Fruit fly (Drosophila melanogaster): Measurements from ENCODE around the gene CG11601.

The CG11601 gene

DNA sequence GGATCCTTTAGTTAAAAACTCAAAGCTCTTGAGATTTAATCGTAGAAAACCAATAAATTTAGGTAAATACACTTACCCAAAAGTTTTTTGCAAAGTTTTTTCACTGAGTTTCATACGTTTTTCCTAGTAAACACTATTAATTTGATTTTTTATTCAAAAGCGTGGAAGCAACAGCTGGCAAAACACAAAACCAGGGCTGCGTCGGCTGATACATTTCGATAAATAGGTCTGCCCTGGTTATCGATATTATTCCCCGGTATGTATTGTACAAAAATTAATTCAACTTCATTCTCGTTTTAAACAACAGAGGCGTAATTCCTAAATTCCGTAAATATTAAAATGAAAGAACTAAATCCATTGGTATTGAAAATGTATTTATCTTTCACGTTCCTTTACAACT, 11.5 kb downstream of the CG11601 start, which contains the start of gene Dus1 (continued):
- TF ChIP-seq CG17361 (GFP tag; IDR thresholded peaks at IDR 0.05) (0 out of 3 replicates have a peak, but pooled peaks have one; percentile 15), Dll (GFP tag; IDR thresholded peaks at IDR 0.05; ENCODE audit: partially characterized antibody) (peak; percentile 74), TFAM (GFP tag; optimal IDR thresholded peaks at IDR 0.05) (no peak), nerfin-2 (GFP tag; IDR thresholded peaks at IDR 0.05; ENCODE audit: partially characterized antibody) (peak; percentile 65; the same call in 1 of the 2 replicates), MESR4 (GFP tag; optimal IDR thresholded peaks at IDR 0.05) (peak; percentile 66), bbx (GFP tag; IDR thresholded peaks at IDR 0.05; ENCODE audit: partially characterized antibody) (peak; percentile 77), E2f2 (GFP tag; IDR thresholded peaks at IDR 0.05) (peak; percentile 75), Sry-δ (GFP tag; optimal IDR thresholded peaks at IDR 0.05) (peak; percentile 60), CG14710 (tag; optimal IDR thresholded peaks at IDR 0.05) (peak; percentile 54), crp (GFP tag; optimal IDR thresholded peaks at IDR 0.05) (peak; percentile 35 to 90), scrt (GFP tag; optimal IDR thresholded peaks at IDR 0.05) (peak; percentile 94), sna (GFP tag; IDR thresholded peaks at IDR 0.05; ENCODE audit: partially characterized antibody) (0 out of 2 replicates have a peak, but pooled peaks have one; percentile 55), CG7928 (GFP tag; optimal IDR thresholded peaks at IDR 0.05) (peak; percentile 97), hbn (GFP tag; IDR thresholded peaks at IDR 0.05; ENCODE audit: partially characterized antibody) (peak; percentile 72), Sin3A (optimal IDR thresholded peaks at IDR 0.05) (peak; percentile 9), gfzf (GFP tag; optimal IDR thresholded peaks at IDR 0.05) (peak; percentile 3), CG4707 (GFP tag; optimal IDR thresholded peaks at IDR 0.05) (no peak), B-H2 (GFP tag; optimal IDR thresholded peaks at IDR 0.05) (peak; percentile 3), CG1603 (tag; optimal IDR thresholded peaks at IDR 0.05) (peak; percentile 59), Dp (GFP tag; optimal IDR thresholded peaks at IDR 0.05) (peak; percentile 73), inv (GFP tag; IDR thresholded peaks at IDR 0.05; ENCODE audit: partially characterized antibody) (peak; percentile 52), Scr (GFP tag; IDR thresholded peaks at IDR 0.05; ENCODE audit: partially characterized antibody) (peak; percentile 70), CG7271 (tag; optimal IDR thresholded peaks at IDR 0.05) (peak; percentile 25), row (GFP tag; IDR thresholded peaks at IDR 0.05) (peak; percentile 47), MTF-1 (GFP tag; optimal IDR thresholded peaks at IDR 0.05; ENCODE audit: borderline replicate concordance) (no peak), YL-1 (GFP tag; optimal IDR thresholded peaks at IDR 0.05) (peak; percentile 89), HHEX (GFP tag; optimal IDR thresholded peaks at IDR 0.05) (no peak), pnt (GFP tag; optimal IDR thresholded peaks at IDR 0.05) (no peak), nmo (GFP tag; optimal IDR thresholded peaks at IDR 0.05) (peak; percentile 2), BEAF-32 (GFP tag; optimal IDR thresholded peaks at IDR 0.05) (peak; percentile 72), Abd-B (GFP tag; optimal IDR thresholded peaks at IDR 0.05) (no peak), CG13894 (tag; optimal IDR thresholded peaks at IDR 0.05) (peak; percentile 41), trem (tag; optimal IDR thresholded peaks at IDR 0.05) (peak; percentile 47), CG10267 (tag; optimal IDR thresholded peaks at IDR 0.05) (peak; percentile 57), CTCF (GFP tag; optimal IDR thresholded peaks at IDR 0.05) (peak; percentile 7), Nf-YC (tag; optimal IDR thresholded peaks at IDR 0.05) (peak; percentile 6), GATAe (GFP tag; conservative IDR thresholded peaks at IDR 0.05) (no peak), phol (tag; optimal IDR thresholded peaks at IDR 0.05) (peak; percentile 18), sob (GFP tag; IDR thresholded peaks at IDR 0.05) (peak; percentile 20; the same call in 1 of the 2 replicates), Sry-β (GFP tag; optimal IDR thresholded peaks at IDR 0.05) (peak; percentile 51), Med (GFP tag) (peak; percentile 73), vvl (GFP tag; IDR thresholded peaks at IDR 0.05) (peak; percentile 75), Doc3 (GFP tag; IDR thresholded peaks at IDR 0.05; ENCODE audit: partially characterized antibody) (peak; percentile 68), CG3281 (GFP tag; optimal IDR thresholded peaks at IDR 0.05) (peak; percentile 34), Deaf1 (tag; optimal IDR thresholded peaks at IDR 0.05) (no peak), lola (GFP tag; optimal IDR thresholded peaks at IDR 0.05) (no peak), Myb (GFP tag; optimal IDR thresholded peaks at IDR 0.05) (peak; percentile 50), pan (optimal IDR thresholded peaks at IDR 0.05) (no peak), pan (GFP tag; optimal IDR thresholded peaks at IDR 0.05 in 1 of 2, IDR thresholded peaks at IDR 0.05 in 1 of 2) (no peak)

All from whole organism, embryonic.